Fruit fly (Drosophila melanogaster) whole organism, adult: ENCODE results near the gene CG6656.

Experiments used
- CG11617 ChIP-seq: fragments of 200-800 bp; sonication (Bioruptor generic); optimal IDR thresholded peaks from 2 replicates; lab custom pipeline; 2017; ENCODE audit warnings: mild to moderate bottlenecking, missing biosample characterization, missing genetic modification reagents, missing genetic modification characterization
- CG12768 ChIP-seq: fragments of 200-800 bp; sonication (Bioruptor generic); optimal IDR thresholded peaks from 2 replicates; lab custom pipeline; 2017; ENCODE audit warnings: missing biosample characterization, missing genetic modification characterization, mild to moderate bottlenecking, moderate library complexity, missing genetic modification reagents
- CG14711 ChIP-seq: fragments of 200-800 bp; sonication (Bioruptor generic); optimal IDR thresholded peaks from 2 replicates; lab custom pipeline; 2018; ENCODE audit warnings: missing biosample characterization, mild to moderate bottlenecking, missing genetic modification characterization, moderate library complexity
- CG1620 ChIP-seq: fragments of 200-800 bp; sonication (Bioruptor generic); optimal IDR thresholded peaks from 2 replicates; lab custom pipeline; 2016; ENCODE audit warnings: missing biosample characterization, missing genetic modification characterization
- CG5204 ChIP-seq: fragments of 200-800 bp; sonication (Bioruptor generic); optimal IDR thresholded peaks from 2 replicates; lab custom pipeline; 2016; ENCODE audit warnings: missing biosample characterization, missing genetic modification characterization
- CG7045 ChIP-seq: fragments of 200-800 bp; sonication (Bioruptor generic); optimal IDR thresholded peaks from 2 replicates; lab custom pipeline; 2017; ENCODE audit warnings: missing biosample characterization, mild to moderate bottlenecking, missing genetic modification characterization
- CG7101 ChIP-seq: fragments of 200-800 bp; sonication (Bioruptor generic); optimal IDR thresholded peaks from 2 replicates; lab custom pipeline; 2018; ENCODE audit warnings: missing biosample characterization, mild to moderate bottlenecking, missing genetic modification characterization, moderate library complexity
- Crg-1 ChIP-seq: fragments of 200-800 bp; sonication (Bioruptor generic); optimal IDR thresholded peaks from 2 replicates; lab custom pipeline; 2016; ENCODE audit warnings: missing biosample characterization, missing genetic modification characterization
- Hr96 ChIP-seq: fragments of 200-800 bp; sonication (Bioruptor generic); optimal IDR thresholded peaks from 2 replicates; lab custom pipeline; 2016; ENCODE audit warnings: missing biosample characterization, missing genetic modification characterization
- bab1 ChIP-seq: fragments of 200-800 bp; sonication (Bioruptor generic); optimal IDR thresholded peaks from 3 replicates; lab custom pipeline; 2019; ENCODE audit warnings: missing biosample characterization, mild to moderate bottlenecking, missing genetic modification characterization, moderate library complexity
- cic ChIP-seq: fragments of 200-800 bp; sonication (Bioruptor generic); optimal IDR thresholded peaks from 2 replicates; lab custom pipeline; 2017; ENCODE audit warnings: missing biosample characterization, mild to moderate bottlenecking, missing genetic modification characterization, moderate library complexity
- kay ChIP-seq: fragments of 200-800 bp; sonication (Bioruptor generic); peaks from one replicate; lab custom pipeline; 2016; ENCODE audit warnings: missing biosample characterization, missing genetic modification characterization, borderline replicate concordance
- ovo ChIP-seq: fragments of 200-800 bp; sonication (Bioruptor generic); optimal IDR thresholded peaks from 2 replicates; lab custom pipeline; 2016; ENCODE audit warnings: missing biosample characterization, missing genetic modification characterization
- tj ChIP-seq: fragments of 200-800 bp; sonication (Bioruptor generic); optimal IDR thresholded peaks from 3 replicates; lab custom pipeline; 2017; ENCODE audit warnings: missing biosample characterization, mild to moderate bottlenecking, missing genetic modification characterization, moderate library complexity

DNA sequence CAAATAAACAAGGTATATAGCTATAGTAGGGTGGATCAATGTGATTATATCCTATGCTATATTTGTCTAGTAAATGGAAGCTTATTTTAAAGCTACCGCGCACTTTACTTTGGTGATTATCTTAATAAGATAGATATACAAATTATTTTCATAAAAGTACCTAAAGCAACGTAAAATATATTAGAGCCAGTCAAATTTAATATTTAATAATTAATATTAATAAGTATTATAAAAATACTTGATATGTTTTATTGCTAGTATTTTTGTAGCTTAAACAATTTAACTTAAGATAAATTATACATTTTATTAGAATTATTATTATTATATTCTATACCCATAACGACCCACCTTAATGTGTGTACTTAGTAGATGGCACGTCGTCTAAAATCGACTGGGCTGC, 35.5 kb upstream of the CG6656 start:
- TF ChIP-seq CG12768 (no peak), tj (GFP tag; lab: Kevin White, UChicago) (peak; percentile 12), CG11617 (GFP tag; lab: Kevin White, UChicago) (peak; percentile 76), CG7101 (peak; percentile 73), ovo (GFP tag; lab: Kevin White, UChicago) (peak; percentile 46), CG14711 (peak; percentile 68), kay (GFP tag; lab: Kevin White, UChicago) (no peak), CG1620 (no peak), CG5204 (GFP tag; lab: Kevin White, UChicago) (no peak), cic (no peak), Hr96 (no peak), Crg-1 (GFP tag; lab: Kevin White, UChicago) (no peak), CG7045 (GFP tag; lab: Kevin White, UChicago) (peak; percentile 17), bab1 (peak; percentile 94)
